Worm (Caenorhabditis elegans): ENCODE results near the gene C16C8.4.

ce11 chrII:3422938-3423337, 21.2 kb downstream of the C16C8.4 start:
- TF ChIP-seq nhr-232 (tag; optimal IDR thresholded peaks at IDR 0.05): no peak
- TF ChIP-seq nfya-1 (tag; optimal IDR thresholded peaks at IDR 0.05): no peak
- no peak for TF ChIP-seq F13H6.1 (tag; optimal IDR thresholded peaks at IDR 0.05)
- no peak for TF ChIP-seq hlh-8 (tag; optimal IDR thresholded peaks at IDR 0.05)
- no peak for TF ChIP-seq nhr-11 (tag; optimal IDR thresholded peaks at IDR 0.05)
- TF ChIP-seq pag-3 (tag; optimal IDR thresholded peaks at IDR 0.05; ENCODE audit: borderline replicate concordance): no peak

Measured in whole organism, late embryonic.